Worm (Caenorhabditis elegans) whole organism, midembryonic: ENCODE results near the gene mrp-4.

ENCODE experiments used
- T22C8.4 ChIP-seq: fragments of 200-800 bp; sonication (Bioruptor generic); IDR thresholded peaks from 2 replicates; pipeline ENCODE4 v1.3.6; 2022; ENCODE audit warnings: missing genetic modification characterization, missing compliant biosample characterization
- cog-1 ChIP-seq: sonication (generic microtip); optimal IDR thresholded peaks from 2 replicates; lab custom pipeline; 2016; ENCODE audit warnings: missing genetic modification characterization, missing compliant biosample characterization
- flt-1 ChIP-seq: fragments of 200-800 bp; sonication (Bioruptor generic); IDR thresholded peaks from 2 replicates; pipeline ENCODE4 v1.3.6; 2022; ENCODE audit warnings: missing genetic modification characterization, missing compliant biosample characterization
- klf-2 ChIP-seq: fragments of 200-800 bp; sonication (Bioruptor generic); conservative IDR thresholded peaks from 2 replicates; pipeline ENCODE4 v1.3.6; 2022; ENCODE audit warnings: missing genetic modification reagents, missing genetic modification characterization, missing compliant biosample characterization
- med-1 ChIP-seq: sonication (generic microtip); optimal IDR thresholded peaks from 2 replicates; lab custom pipeline; 2017; ENCODE audit warnings: missing genetic modification characterization, mild to moderate bottlenecking, missing compliant biosample characterization, antibody characterized with exemption, missing genetic modification reagents; ENCODE audit not compliant: insufficient read depth
- ref-1 ChIP-seq: fragments of 200-800 bp; sonication (Bioruptor generic); conservative IDR thresholded peaks from 2 replicates; pipeline ENCODE4 v1.3.6; 2022; ENCODE audit warnings: missing genetic modification reagents, missing genetic modification characterization, missing compliant biosample characterization
- tab-1 ChIP-seq: fragments of 200-800 bp; sonication (Bioruptor generic); IDR thresholded peaks from 2 replicates; pipeline ENCODE4 v1.3.6; 2022; ENCODE audit warnings: missing genetic modification characterization, missing compliant biosample characterization
- ztf-23 ChIP-seq: fragments of 200-800 bp; sonication (Bioruptor generic); IDR thresholded peaks from 2 replicates; pipeline ENCODE4 v1.3.6; 2022; ENCODE audit warnings: missing genetic modification reagents, missing genetic modification characterization, missing compliant biosample characterization
- ztf-29 ChIP-seq: fragments of 200-800 bp; sonication (Bioruptor generic); IDR thresholded peaks from 2 replicates; pipeline ENCODE4 v1.3.6; 2022; ENCODE audit warnings: missing genetic modification reagents, missing genetic modification characterization, missing compliant biosample characterization

Gene mrp-4

ce11 chrX:9938091-9938490 is 54.0 kb downstream of the mrp-4 start:
- TF ChIP-seq ztf-29 (GFP tag; lab: Robert Waterston, UW) (no peak), med-1 (GFP tag; lab: Kevin White, UChicago) (no peak), ref-1 (no peak), cog-1 (tag; lab: Kevin White, UChicago) (no peak), T22C8.4 (GFP tag; lab: Robert Waterston, UW) (no peak), klf-2 (GFP tag; lab: Robert Waterston, UW) (no peak), flt-1 (no peak), ztf-23 (GFP tag; lab: Robert Waterston, UW) (no peak), tab-1 (GFP tag; lab: Robert Waterston, UW) (no peak)

ce11 chrX:9938537-9938936 is 54.5 kb downstream of the mrp-4 start, which contains the start of the genes C17G1.5 and C17G1.14:
C17G1.5 (plus strand) TSS chrX:9938802.
C17G1.14 (plus strand) TSS chrX:9938813.
- no peak for TF ChIP-seq ref-1
- TF ChIP-seq klf-2 (GFP tag; lab: Robert Waterston, UW): no peak
- TF ChIP-seq tab-1 (GFP tag; lab: Robert Waterston, UW): no peak
- TF ChIP-seq T22C8.4 (GFP tag; lab: Robert Waterston, UW): no peak
- no peak for TF ChIP-seq med-1 (GFP tag; lab: Kevin White, UChicago)
- TF ChIP-seq ztf-23 (GFP tag; lab: Robert Waterston, UW): no peak
- TF ChIP-seq cog-1 (tag; lab: Kevin White, UChicago): no peak
- TF ChIP-seq ztf-29 (GFP tag; lab: Robert Waterston, UW): no peak
- no peak for TF ChIP-seq flt-1
